Worm (Caenorhabditis elegans) whole organism, L2 larva: ENCODE results near the gene C06B3.16.

Experiments used
- C34F6.9 ChIP-seq: fragments of 150-350 bp; optimal IDR thresholded peaks from 2 replicates; lab custom pipeline; 2014; ENCODE audit warnings: missing biosample characterization, missing genetic modification characterization
- F13H6.1 ChIP-seq: sonication (generic microtip); optimal IDR thresholded peaks from 2 replicates; lab custom pipeline; 2016; ENCODE audit warnings: missing genetic modification characterization, missing compliant biosample characterization
- R02D3.7 ChIP-seq: fragments of 150-350 bp; optimal IDR thresholded peaks from 2 replicates; lab custom pipeline; 2014; ENCODE audit warnings: missing biosample characterization, missing genetic modification characterization
- Y55F3AM.14 ChIP-seq: fragments of 200-800 bp; sonication (Bioruptor generic); optimal IDR thresholded peaks from 2 replicates; lab custom pipeline; 2018; ENCODE audit warnings: mild to moderate bottlenecking, missing genetic modification characterization, missing compliant biosample characterization
- aly-2 ChIP-seq: fragments of 150-350 bp; optimal IDR thresholded peaks from 2 replicates; lab custom pipeline; 2014; ENCODE audit warnings: missing biosample characterization, missing genetic modification characterization
- ama-1 ChIP-seq: fragments of 150-350 bp; optimal IDR thresholded peaks from 2 replicates; lab custom pipeline; 2018; ENCODE audit warnings: inconsistent platforms
- blmp-1 ChIP-seq: sonication (generic microtip); optimal IDR thresholded peaks from 2 replicates; lab custom pipeline; 2017; ENCODE audit warnings: missing genetic modification characterization, mild to moderate bottlenecking, missing compliant biosample characterization, antibody characterized with exemption, moderate library complexity; ENCODE audit not compliant: insufficient read depth
- ceh-16 ChIP-seq: fragments of 150-350 bp; optimal IDR thresholded peaks from 2 replicates; lab custom pipeline; 2014; ENCODE audit warnings: missing biosample characterization, missing genetic modification characterization
- ceh-82 ChIP-seq: fragments of 150-350 bp; optimal IDR thresholded peaks from 2 replicates; lab custom pipeline; 2014; ENCODE audit warnings: missing biosample characterization, missing genetic modification characterization
- crh-2 ChIP-seq: sonication (generic microtip); optimal IDR thresholded peaks from 2 replicates; lab custom pipeline; 2017; ENCODE audit warnings: missing biosample characterization, missing genetic modification characterization
- dmd-4 ChIP-seq: sonication (generic microtip); optimal IDR thresholded peaks from 2 replicates; lab custom pipeline; 2017; ENCODE audit warnings: missing biosample characterization, missing genetic modification characterization
- egl-27 ChIP-seq: sonication (generic microtip); optimal IDR thresholded peaks from 3 replicates; lab custom pipeline; 2017; ENCODE audit warnings: missing biosample characterization, missing genetic modification reagents, missing genetic modification characterization
- elt-3 ChIP-seq: sonication (generic microtip); optimal IDR thresholded peaks from 2 replicates; lab custom pipeline; 2017; ENCODE audit warnings: missing biosample characterization, missing genetic modification characterization
- fos-1 ChIP-seq: fragments of 150-350 bp; optimal IDR thresholded peaks from 2 replicates; lab custom pipeline; 2014; ENCODE audit warnings: missing biosample characterization, missing genetic modification characterization
- lin-11 ChIP-seq: fragments of 150-350 bp; sonication (generic microtip); optimal IDR thresholded peaks from 2 replicates; lab custom pipeline; 2014; ENCODE audit warnings: missing biosample characterization, missing genetic modification characterization, inconsistent platforms, mixed read lengths
- lin-39 ChIP-seq: fragments of 150-350 bp; optimal IDR thresholded peaks from 2 replicates; lab custom pipeline; 2014; ENCODE audit warnings: missing biosample characterization, missing genetic modification reagents, missing genetic modification characterization
- lsy-2 ChIP-seq, 2 experiments: fragments of 150-350 bp in 1 of 2; sonication (generic microtip) in 1 of 2; optimal IDR thresholded peaks; 2 replicates each; lab custom pipeline; 2014 to 2017; ENCODE audit warnings: missing biosample characterization in 2 of 2, missing genetic modification characterization in 2 of 2
- mab-5 ChIP-seq: fragments of 150-350 bp; optimal IDR thresholded peaks from 2 replicates; lab custom pipeline; 2014; ENCODE audit warnings: missing biosample characterization, missing genetic modification characterization
- mbf-1 ChIP-seq: sonication (generic microtip); optimal IDR thresholded peaks from 2 replicates; lab custom pipeline; 2017; ENCODE audit warnings: missing biosample characterization, missing genetic modification characterization
- mdl-1 ChIP-seq, 2 experiments: fragments of 150-350 bp in 1 of 2; sonication (generic microtip) in 1 of 2; optimal IDR thresholded peaks; 2 replicates each; lab custom pipeline; 2017; ENCODE audit warnings: missing biosample characterization in 2 of 2, missing genetic modification characterization in 2 of 2
- nhr-10 ChIP-seq: sonication (generic microtip); optimal IDR thresholded peaks from 2 replicates; lab custom pipeline; 2017; ENCODE audit warnings: missing biosample characterization, missing genetic modification characterization
- nhr-11 ChIP-seq: fragments of 150-350 bp; optimal IDR thresholded peaks from 2 replicates; lab custom pipeline; 2014; ENCODE audit warnings: missing biosample characterization, missing genetic modification characterization
- nhr-129 ChIP-seq: fragments of 150-350 bp; optimal IDR thresholded peaks from 2 replicates; lab custom pipeline; 2014; ENCODE audit warnings: missing biosample characterization, missing genetic modification characterization
- nhr-21 ChIP-seq: fragments of 150-350 bp; optimal IDR thresholded peaks from 2 replicates; lab custom pipeline; 2014; ENCODE audit warnings: missing biosample characterization, missing genetic modification characterization
- nhr-23 ChIP-seq: fragments of 150-350 bp; optimal IDR thresholded peaks from 2 replicates; lab custom pipeline; 2014; ENCODE audit warnings: missing biosample characterization, missing genetic modification reagents, missing genetic modification characterization
- nhr-25 ChIP-seq: fragments of 150-350 bp; sonication (generic microtip); optimal IDR thresholded peaks from 3 replicates; lab custom pipeline; 2014; ENCODE audit warnings: missing biosample characterization, missing genetic modification characterization
- nhr-77 ChIP-seq: fragments of 150-350 bp; optimal IDR thresholded peaks from 2 replicates; lab custom pipeline; 2014; ENCODE audit warnings: missing biosample characterization, missing genetic modification characterization
- peb-1 ChIP-seq: fragments of 150-350 bp; optimal IDR thresholded peaks from 2 replicates; lab custom pipeline; 2014; ENCODE audit warnings: missing biosample characterization, missing genetic modification characterization
- sem-4 ChIP-seq: fragments of 150-350 bp; optimal IDR thresholded peaks from 2 replicates; lab custom pipeline; 2014; ENCODE audit warnings: missing biosample characterization, missing genetic modification reagents, missing genetic modification characterization
- sma-3 ChIP-seq: sonication (generic microtip); optimal IDR thresholded peaks from 2 replicates; lab custom pipeline; 2016; ENCODE audit warnings: missing genetic modification reagents, missing genetic modification characterization, missing compliant biosample characterization
- sma-9 ChIP-seq, 2 experiments: fragments of 150-350 bp in 1 of 2; sonication (generic microtip) in 1 of 2; optimal IDR thresholded peaks; 2 replicates each; lab custom pipeline; 2014 to 2016; ENCODE audit warnings: missing genetic modification characterization in 2 of 2, mild to moderate bottlenecking in 1 of 2, missing biosample characterization in 1 of 2, missing compliant biosample characterization in 1 of 2, missing genetic modification reagents in 1 of 2, moderate library complexity in 1 of 2
- snpc-4 ChIP-seq: fragments of 150-350 bp; optimal IDR thresholded peaks from 2 replicates; lab custom pipeline; 2014; ENCODE audit warnings: missing biosample characterization, missing genetic modification characterization
- unc-62 ChIP-seq: fragments of 150-350 bp; optimal IDR thresholded peaks from 2 replicates; lab custom pipeline; 2014; ENCODE audit warnings: missing biosample characterization, missing genetic modification reagents, missing genetic modification characterization
- ztf-1 ChIP-seq: fragments of 200-800 bp; sonication (Bioruptor generic); conservative IDR thresholded peaks from 2 replicates; pipeline ENCODE4 v1.3.6; 2022; ENCODE audit warnings: missing genetic modification characterization, missing compliant biosample characterization
- ztf-11 ChIP-seq: sonication (generic microtip); optimal IDR thresholded peaks from 2 replicates; lab custom pipeline; 2017; ENCODE audit warnings: missing biosample characterization, missing genetic modification characterization
- ztf-4 ChIP-seq: fragments of 150-350 bp; optimal IDR thresholded peaks from 2 replicates; lab custom pipeline; 2014; ENCODE audit warnings: missing biosample characterization, missing genetic modification characterization

The C06B3.16 gene

ce11 chrV:13931225-13931624 is at the start of gene C06B3.16:
C06B3.16 (plus strand) TSS chrV:13931525.
- no peak for TF ChIP-seq F13H6.1 (tag; lab: Kevin White, UChicago)
- no peak for TF ChIP-seq mbf-1
- no peak for TF ChIP-seq nhr-10 (tag; lab: Kevin White, UChicago)
- no peak for TF ChIP-seq lsy-2 (tag; optimal IDR thresholded peaks at IDR 0.05; lab: Kevin White, UChicago)
- TF ChIP-seq blmp-1 (tag; lab: Kevin White, UChicago): no peak
- no peak for TF ChIP-seq dmd-4 (tag; lab: Kevin White, UChicago)
- TF ChIP-seq lin-11 (tag; lab: Kevin White, UChicago): no peak
- TF ChIP-seq nhr-11 (tag; lab: Kevin White, UChicago): no peak
- no peak for TF ChIP-seq ceh-16 (tag; lab: Kevin White, UChicago)
- TF ChIP-seq sem-4 (tag; lab: Kevin White, UChicago): no peak
- TF ChIP-seq lin-39 (tag; lab: Kevin White, UChicago): no peak
- no peak for TF ChIP-seq elt-3 (tag; lab: Kevin White, UChicago)
- no peak for TF ChIP-seq nhr-21 (tag; lab: Kevin White, UChicago)
- TF ChIP-seq ama-1 (lab: Kevin White, UChicago): no peak
- no peak for TF ChIP-seq aly-2 (tag; lab: Kevin White, UChicago)
- no peak for TF ChIP-seq sma-9 (GFP tag; optimal IDR thresholded peaks at IDR 0.05; lab: Kevin White, UChicago)
- TF ChIP-seq sma-9 (tag; optimal IDR thresholded peaks at IDR 0.05; lab: Kevin White, UChicago): no peak

DNA sequence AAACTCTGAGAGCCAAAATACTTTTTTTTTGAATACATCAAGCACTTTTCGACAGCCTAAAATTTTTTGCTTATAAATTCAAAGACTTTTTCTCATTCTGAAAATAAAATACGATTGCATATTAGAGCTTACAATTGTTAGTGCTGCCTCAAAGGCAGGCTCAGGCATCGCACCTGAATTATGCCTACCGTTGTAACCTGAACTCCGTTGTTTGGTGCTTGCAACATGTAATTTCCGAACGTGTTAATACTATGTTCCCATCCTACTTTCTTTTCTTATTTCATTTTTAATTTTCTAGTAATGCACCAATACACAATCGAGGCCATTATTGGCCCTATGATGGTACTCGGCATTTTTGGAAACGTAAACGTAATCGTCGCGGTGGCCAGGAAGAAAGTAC is 44.0 kb upstream of the C06B3.16 start, which contains the start of gene srsx-19:
Gene srsx-19, plus strand, starts transcription at position 301 of the 400 bp plus-strand sequence.
- no peak for TF ChIP-seq Y55F3AM.14 (GFP tag; lab: Kevin White, UChicago)
- TF ChIP-seq sma-3 (GFP tag; lab: Kevin White, UChicago): no peak
- TF ChIP-seq ztf-1 (GFP tag; lab: Robert Waterston, UW): no peak
- no peak for TF ChIP-seq unc-62 (GFP tag; lab: Kevin White, UChicago)
- no peak for TF ChIP-seq ceh-16 (tag; lab: Kevin White, UChicago)
- TF ChIP-seq nhr-129: no peak
- TF ChIP-seq nhr-77 (tag; lab: Kevin White, UChicago): no peak
- TF ChIP-seq snpc-4 (tag; lab: Kevin White, UChicago): no peak
- no peak for TF ChIP-seq ceh-82 (tag; lab: Kevin White, UChicago)
- TF ChIP-seq egl-27 (tag; lab: Kevin White, UChicago): no peak
- TF ChIP-seq nhr-25 (tag; lab: Kevin White, UChicago): no peak
- no peak for TF ChIP-seq ztf-11 (tag; lab: Kevin White, UChicago)
- no peak for TF ChIP-seq nhr-23
- TF ChIP-seq, all 48 proteins: peak for 0

ce11 chrV:13889516-13889915 is 41.8 kb upstream of the C06B3.16 start, which contains the start of gene spp-12:
spp-12 (plus strand) TSS chrV:13889816.
- TF ChIP-seq nhr-10 (tag; lab: Kevin White, UChicago): no peak
- no peak for TF ChIP-seq ama-1 (lab: Kevin White, UChicago)
- TF ChIP-seq mdl-1 (tag; optimal IDR thresholded peaks at IDR 0.05; lab: Kevin White, UChicago): no peak
- no peak for TF ChIP-seq ceh-16 (tag; lab: Kevin White, UChicago)
- no peak for TF ChIP-seq mab-5 (tag; lab: Kevin White, UChicago)
- TF ChIP-seq sma-9 (GFP tag; optimal IDR thresholded peaks at IDR 0.05; lab: Kevin White, UChicago): no peak
- TF ChIP-seq sma-9 (tag; optimal IDR thresholded peaks at IDR 0.05; lab: Kevin White, UChicago): no peak
- TF ChIP-seq fos-1 (tag; lab: Kevin White, UChicago): no peak
- no peak for TF ChIP-seq crh-2 (tag; lab: Kevin White, UChicago)
- TF ChIP-seq aly-2 (tag; lab: Kevin White, UChicago): no peak
- no peak for TF ChIP-seq nhr-25 (tag; lab: Kevin White, UChicago)

DNA sequence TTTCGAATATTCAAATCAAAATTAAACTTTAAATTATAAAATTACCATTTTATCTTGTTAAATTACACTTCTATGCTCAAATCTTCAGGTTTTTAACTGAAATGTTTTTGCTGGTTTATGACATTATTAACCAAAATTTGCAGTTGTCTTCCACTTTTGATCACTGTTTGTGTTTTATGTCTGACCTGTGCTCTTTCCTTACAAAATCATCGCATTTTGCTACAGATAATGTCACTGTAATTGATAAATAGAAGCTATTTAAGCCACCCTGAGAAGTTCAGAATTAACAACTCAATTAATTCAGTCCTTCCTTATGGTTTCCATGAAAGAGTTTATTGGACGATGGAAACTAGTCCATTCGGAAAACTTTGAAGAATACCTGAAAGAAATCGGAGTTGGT is 40.9 kb upstream of the C06B3.16 start, which contains the start of gene lbp-8:
Gene lbp-8, plus strand, starts transcription at position 301 of the 400 bp plus-strand sequence.
- TF ChIP-seq ztf-11 (tag; lab: Kevin White, UChicago) (no peak), blmp-1 (tag; lab: Kevin White, UChicago) (no peak), C34F6.9 (no peak), ztf-4 (tag; lab: Kevin White, UChicago) (no peak), peb-1 (tag; lab: Kevin White, UChicago) (no peak), unc-62 (GFP tag; lab: Kevin White, UChicago) (no peak), Y55F3AM.14 (GFP tag; lab: Kevin White, UChicago) (no peak), ztf-1 (GFP tag; lab: Robert Waterston, UW) (no peak), F13H6.1 (tag; lab: Kevin White, UChicago) (no peak), elt-3 (tag; lab: Kevin White, UChicago) (no peak), lin-39 (tag; lab: Kevin White, UChicago) (no peak), R02D3.7 (tag; lab: Kevin White, UChicago) (no peak)
